Worm (Caenorhabditis elegans) whole organism, L1 larva: ENCODE results near the gene nfki-1.
A peak's percentile ranks its signal among the peaks of the same experiment; 100 is the strongest.

ENCODE experiments used
- C04F5.9 ChIP-seq: sonication (generic microtip); optimal IDR thresholded peaks from 2 replicates; lab custom pipeline; 2016; ENCODE audit warnings: missing genetic modification characterization, missing compliant biosample characterization
- C16A3.4 ChIP-seq: fragments of 150-350 bp; optimal IDR thresholded peaks from 2 replicates; lab custom pipeline; 2014; ENCODE audit warnings: missing biosample characterization, missing genetic modification characterization
- alr-1 ChIP-seq: fragments of 200-800 bp; sonication (Bioruptor generic); optimal IDR thresholded peaks from 2 replicates; lab custom pipeline; 2018; ENCODE audit warnings: borderline replicate concordance, mild to moderate bottlenecking, missing genetic modification characterization, missing compliant biosample characterization
- aly-2 ChIP-seq: fragments of 150-350 bp; optimal IDR thresholded peaks from 2 replicates; lab custom pipeline; 2014; ENCODE audit warnings: missing biosample characterization, missing genetic modification characterization
- blmp-1 ChIP-seq: fragments of 150-350 bp; optimal IDR thresholded peaks from 2 replicates; lab custom pipeline; 2014; ENCODE audit warnings: missing biosample characterization, missing genetic modification characterization
- ceh-63 ChIP-seq: fragments of 200-800 bp; sonication (Bioruptor generic); optimal IDR thresholded peaks from 2 replicates; lab custom pipeline; 2018; ENCODE audit warnings: mild to moderate bottlenecking, missing genetic modification characterization, missing compliant biosample characterization
- ceh-82 ChIP-seq, 3 experiments: fragments of 150-350 bp in 1 of 3; sonication (generic microtip) in 2 of 3; optimal IDR thresholded peaks; 2 replicates each; lab custom pipeline; 2014 to 2017; ENCODE audit warnings: missing biosample characterization in 3 of 3, missing genetic modification characterization in 3 of 3
- ceh-90 ChIP-seq: sonication (generic microtip); optimal IDR thresholded peaks from 2 replicates; lab custom pipeline; 2016; ENCODE audit warnings: missing genetic modification characterization, missing compliant biosample characterization
- dpl-1 ChIP-seq, 3 experiments: fragments of 150-350 bp in 2 of 3; sonication (generic microtip) in 1 of 3; optimal IDR thresholded peaks; 2 replicates each; lab custom pipeline; 2014 to 2017; ENCODE audit warnings: missing biosample characterization in 3 of 3, missing genetic modification characterization in 3 of 3, missing genetic modification reagents in 3 of 3
- efl-1 ChIP-seq, 4 experiments: fragments of 150-350 bp; optimal IDR thresholded peaks in 3 of 4; peaks in 1 of 4; 1 replicate in 1 of 4; 2 replicates in 3 of 4; lab custom pipeline; 2014; ENCODE audit warnings: missing biosample characterization in 2 of 4, missing genetic modification characterization in 2 of 4, missing genetic modification reagents in 2 of 4
- efl-3 ChIP-seq: fragments of 200-800 bp; sonication (Bioruptor generic); optimal IDR thresholded peaks from 2 replicates; lab custom pipeline; 2018; ENCODE audit warnings: mild to moderate bottlenecking, missing genetic modification characterization, missing compliant biosample characterization
- egl-13 ChIP-seq: sonication (generic microtip); optimal IDR thresholded peaks from 2 replicates; lab custom pipeline; 2016; ENCODE audit warnings: missing genotype, missing genetic modification reagents, missing genetic modification characterization, missing compliant biosample characterization
- ets-5 ChIP-seq: fragments of 200-800 bp; sonication (Bioruptor generic); IDR thresholded peaks from 2 replicates; pipeline ENCODE4 v1.3.6; 2022; ENCODE audit warnings: missing genetic modification characterization, missing compliant biosample characterization
- fkh-8 ChIP-seq: sonication (generic microtip); optimal IDR thresholded peaks from 2 replicates; lab custom pipeline; 2016; ENCODE audit warnings: mild to moderate bottlenecking, missing genetic modification characterization, missing compliant biosample characterization
- grh-1 ChIP-seq: fragments of 200-800 bp; sonication (Bioruptor generic); IDR thresholded peaks from 2 replicates; pipeline ENCODE4 v1.3.6; 2022; ENCODE audit warnings: missing genetic modification reagents, missing genetic modification characterization, missing compliant biosample characterization
- hlh-17 ChIP-seq: fragments of 200-800 bp; sonication (Bioruptor generic); optimal IDR thresholded peaks from 2 replicates; lab custom pipeline; 2018; ENCODE audit warnings: missing genetic modification characterization, mild to moderate bottlenecking, missing compliant biosample characterization, moderate library complexity, borderline replicate concordance
- hpl-2 ChIP-seq: fragments of 150-350 bp; optimal IDR thresholded peaks from 2 replicates; lab custom pipeline; 2014; ENCODE audit warnings: missing biosample characterization, missing genetic modification reagents, missing genetic modification characterization
- isw-1 ChIP-seq: fragments of 200-800 bp; sonication (Bioruptor generic); IDR thresholded peaks from 2 replicates; pipeline ENCODE4 v1.3.6; 2022; ENCODE audit warnings: missing genetic modification characterization, missing compliant biosample characterization
- lin-14 ChIP-seq: fragments of 200-800 bp; sonication (Bioruptor generic); optimal IDR thresholded peaks from 2 replicates; lab custom pipeline; 2018; ENCODE audit warnings: mild to moderate bottlenecking, missing genetic modification characterization, moderate library complexity, missing compliant biosample characterization
- lin-35 ChIP-seq, 2 experiments: fragments of 150-350 bp; optimal IDR thresholded peaks; 2 replicates each; lab custom pipeline; 2014; ENCODE audit warnings: missing biosample characterization in 2 of 2, missing genetic modification characterization in 2 of 2, missing genetic modification reagents in 2 of 2
- lin-39 ChIP-seq: fragments of 150-350 bp; optimal IDR thresholded peaks from 2 replicates; lab custom pipeline; 2014; ENCODE audit warnings: missing biosample characterization, missing genetic modification reagents, missing genetic modification characterization
- lsy-2 ChIP-seq, 2 experiments: fragments of 150-350 bp; optimal IDR thresholded peaks; 2 replicates each; lab custom pipeline; 2014; ENCODE audit warnings: missing biosample characterization in 2 of 2, missing genetic modification characterization in 2 of 2
- mep-1 ChIP-seq: fragments of 150-350 bp; optimal IDR thresholded peaks from 2 replicates; lab custom pipeline; 2014; ENCODE audit warnings: missing biosample characterization, missing genetic modification characterization
- nhr-12 ChIP-seq: sonication (generic microtip); optimal IDR thresholded peaks from 2 replicates; lab custom pipeline; 2017; ENCODE audit warnings: missing biosample characterization, missing genetic modification characterization
- nhr-19 ChIP-seq: fragments of 200-800 bp; sonication (Bioruptor generic); conservative IDR thresholded peaks from 2 replicates; pipeline ENCODE4 v1.3.6; 2022; ENCODE audit warnings: missing genetic modification characterization, missing compliant biosample characterization
- nhr-237 ChIP-seq: fragments of 150-350 bp; optimal IDR thresholded peaks from 2 replicates; lab custom pipeline; 2014; ENCODE audit warnings: missing biosample characterization, missing genetic modification characterization
- nhr-47 ChIP-seq: sonication (generic microtip); optimal IDR thresholded peaks from 2 replicates; lab custom pipeline; 2016; ENCODE audit warnings: mild to moderate bottlenecking, missing genetic modification characterization, moderate library complexity, missing compliant biosample characterization
- nhr-71 ChIP-seq: sonication (generic microtip); optimal IDR thresholded peaks from 2 replicates; lab custom pipeline; 2016; ENCODE audit warnings: mild to moderate bottlenecking, missing genetic modification characterization, moderate library complexity, missing compliant biosample characterization
- nhr-77 ChIP-seq: fragments of 150-350 bp; optimal IDR thresholded peaks from 2 replicates; lab custom pipeline; 2014; ENCODE audit warnings: missing biosample characterization, missing genetic modification characterization
- nhr-85 ChIP-seq: sonication (generic microtip); peaks from one replicate; lab custom pipeline; 2016; ENCODE audit warnings: missing genetic modification characterization, inconsistent platforms, missing compliant biosample characterization
- pax-3 ChIP-seq: fragments of 200-800 bp; sonication (Bioruptor generic); optimal IDR thresholded peaks from 2 replicates; lab custom pipeline; 2018; ENCODE audit warnings: mild to moderate bottlenecking, missing genetic modification characterization, moderate library complexity, missing compliant biosample characterization
- pqm-1 ChIP-seq: sonication (generic microtip); optimal IDR thresholded peaks from 3 replicates; lab custom pipeline; 2017; ENCODE audit warnings: missing biosample characterization, missing genetic modification characterization
- snu-23 ChIP-seq: sonication (generic microtip); optimal IDR thresholded peaks from 2 replicates; lab custom pipeline; 2016; ENCODE audit warnings: missing genetic modification characterization, missing compliant biosample characterization
- sptf-1 ChIP-seq: fragments of 150-350 bp; optimal IDR thresholded peaks from 2 replicates; lab custom pipeline; 2014; ENCODE audit warnings: missing biosample characterization, missing genetic modification characterization
- sup-37 ChIP-seq: fragments of 200-800 bp; sonication (Bioruptor generic); optimal IDR thresholded peaks from 2 replicates; lab custom pipeline; 2018; ENCODE audit warnings: mild to moderate bottlenecking, missing genetic modification characterization, missing compliant biosample characterization
- swsn-7 ChIP-seq: sonication (generic microtip); optimal IDR thresholded peaks from 2 replicates; lab custom pipeline; 2016; ENCODE audit warnings: missing genetic modification characterization, missing compliant biosample characterization
- tlp-1 ChIP-seq: fragments of 150-350 bp; optimal IDR thresholded peaks from 2 replicates; lab custom pipeline; 2014; ENCODE audit warnings: missing biosample characterization, missing genetic modification characterization
- unc-86 ChIP-seq: sonication (generic microtip); optimal IDR thresholded peaks from 2 replicates; lab custom pipeline; 2016; ENCODE audit warnings: missing genetic modification characterization, missing compliant biosample characterization
- vab-15 ChIP-seq: sonication (generic microtip); optimal IDR thresholded peaks from 2 replicates; lab custom pipeline; 2017; ENCODE audit warnings: missing genotype, mild to moderate bottlenecking, missing genetic modification characterization, missing compliant biosample characterization
- xbp-1 ChIP-seq: sonication (generic microtip); optimal IDR thresholded peaks from 2 replicates; lab custom pipeline; 2016; ENCODE audit warnings: missing genetic modification characterization, missing compliant biosample characterization
- zag-1 ChIP-seq: fragments of 150-350 bp; optimal IDR thresholded peaks from 2 replicates; lab custom pipeline; 2014; ENCODE audit warnings: missing biosample characterization, missing genetic modification characterization
- zip-4 ChIP-seq: fragments of 200-800 bp; sonication (Bioruptor generic); optimal IDR thresholded peaks from 2 replicates; lab custom pipeline; 2018; ENCODE audit warnings: mild to moderate bottlenecking, missing genetic modification characterization, moderate library complexity, missing compliant biosample characterization
- ztf-11 ChIP-seq, 2 experiments: sonication (generic microtip); optimal IDR thresholded peaks; 2 replicates each; lab custom pipeline; 2016 to 2017; ENCODE audit warnings: missing genetic modification characterization in 2 of 2, missing biosample characterization in 1 of 2, missing compliant biosample characterization in 1 of 2
- ztf-4 ChIP-seq: fragments of 150-350 bp; optimal IDR thresholded peaks from 2 replicates; lab custom pipeline; 2014; ENCODE audit warnings: missing biosample characterization, missing genetic modification characterization

Gene nfki-1

ce11 chrX:15310330-15310776 lies 44.7 kb upstream of the nfki-1 start:
- TF ChIP-seq nhr-12 (no peak), zip-4 (GFP tag; lab: Kevin White, UChicago) (no peak), lin-14 (peak; percentile 53), unc-86 (no peak), ztf-4 (tag; lab: Kevin White, UChicago) (no peak), nhr-47 (tag; lab: Kevin White, UChicago) (no peak), alr-1 (tag; lab: Kevin White, UChicago) (no peak), ceh-90 (no peak), nhr-237 (tag; lab: Kevin White, UChicago) (no peak), aly-2 (tag; lab: Kevin White, UChicago) (no peak), snu-23 (no peak), egl-13 (tag; lab: Kevin White, UChicago) (no peak), grh-1 (GFP tag; lab: Robert Waterston, UW) (peak; percentile 32; the same call in 1 of the 2 replicates), blmp-1 (tag; lab: Kevin White, UChicago) (peak; percentile 100), nhr-85 (tag; lab: Kevin White, UChicago) (peak; percentile 73), sup-37 (GFP tag; lab: Kevin White, UChicago) (no peak)

ce11 chrX:15310986-15311385 lies 44.1 kb upstream of the nfki-1 start:
- TF ChIP-seq lin-39 (tag; lab: Kevin White, UChicago) (no peak), fkh-8 (tag; lab: Kevin White, UChicago) (no peak), ets-5 (no peak), alr-1 (tag; lab: Kevin White, UChicago) (no peak), nhr-19 (GFP tag; lab: Robert Waterston, UW) (no peak), xbp-1 (tag; lab: Kevin White, UChicago) (no peak), C16A3.4 (tag; lab: Kevin White, UChicago) (no peak), ztf-4 (tag; lab: Kevin White, UChicago) (no peak), sup-37 (GFP tag; lab: Kevin White, UChicago) (no peak), sptf-1 (tag; lab: Kevin White, UChicago) (no peak), swsn-7 (no peak)

ce11 chrX:15312073-15312472 lies 43.0 kb upstream of the nfki-1 start:
- TF ChIP-seq blmp-1 (tag; lab: Kevin White, UChicago): peak; percentile 20
- TF ChIP-seq vab-15 (tag; lab: Kevin White, UChicago): no peak
- peak; percentile 23 for TF ChIP-seq nhr-85 (tag; lab: Kevin White, UChicago)
- no peak for TF ChIP-seq aly-2 (tag; lab: Kevin White, UChicago)
- peak; percentile 16 for TF ChIP-seq lin-14
- TF ChIP-seq sup-37 (GFP tag; lab: Kevin White, UChicago): no peak

ce11 chrX:15312681-15313080 lies 42.4 kb upstream of the nfki-1 start:
- TF ChIP-seq zag-1 (tag; lab: Kevin White, UChicago) (no peak), blmp-1 (tag; lab: Kevin White, UChicago) (peak; percentile 17), tlp-1 (tag; lab: Kevin White, UChicago) (no peak), efl-3 (GFP tag; lab: Kevin White, UChicago) (no peak), alr-1 (tag; lab: Kevin White, UChicago) (no peak), efl-1 (optimal IDR thresholded peaks at IDR 0.05; lab: Kevin White, UChicago) (no peak), efl-1 (GFP tag; optimal IDR thresholded peaks at IDR 0.05 in 1 of 2; lab: Kevin White, UChicago) (peak in 1 of 2 experiments; percentile 48), ceh-63 (GFP tag; lab: Kevin White, UChicago) (no peak), nhr-19 (GFP tag; lab: Robert Waterston, UW) (no peak), isw-1 (GFP tag; lab: Robert Waterston, UW) (no peak)

- TF ChIP-seq nhr-71: no peak
- no peak for TF ChIP-seq nhr-77 (tag; lab: Kevin White, UChicago)
- no peak for TF ChIP-seq hlh-17 (GFP tag; lab: Kevin White, UChicago)
- no peak for TF ChIP-seq ceh-90
- TF ChIP-seq ztf-11 (tag; optimal IDR thresholded peaks at IDR 0.05; lab: Kevin White, UChicago): no peak
- no peak for TF ChIP-seq ceh-63 (GFP tag; lab: Kevin White, UChicago)
- no peak for TF ChIP-seq dpl-1 (GFP tag; optimal IDR thresholded peaks at IDR 0.05; lab: Kevin White, UChicago)
- TF ChIP-seq lin-35 (GFP tag; optimal IDR thresholded peaks at IDR 0.05; lab: Kevin White, UChicago): no peak
- no peak for TF ChIP-seq mep-1 (tag; lab: Kevin White, UChicago)
- TF ChIP-seq ceh-82 (tag; optimal IDR thresholded peaks at IDR 0.05; lab: Kevin White, UChicago): no peak
- TF ChIP-seq hpl-2: no peak
- no peak for TF ChIP-seq pax-3 (tag; lab: Kevin White, UChicago)
- no peak for TF ChIP-seq pqm-1 (tag; lab: Kevin White, UChicago)
- TF ChIP-seq lin-14: no peak
- no peak for TF ChIP-seq C04F5.9 (tag; lab: Kevin White, UChicago)
- no peak for TF ChIP-seq lsy-2 (tag; optimal IDR thresholded peaks at IDR 0.05; lab: Kevin White, UChicago)
Measured at ce11 chrX:15317146-15317545, 37.9 kb upstream of the nfki-1 start, which contains the start of gene glb-28. Gene glb-28, minus strand, starts transcription at chrX:15317246.
